Worm (Caenorhabditis elegans) whole organism, mixed stage, embryonic: ENCODE measurements around the gene F38H4.6.

Source experiments
- ces-1 ChIP-seq: fragments of 150-350 bp; optimal IDR thresholded peaks from 2 replicates; lab custom pipeline; 2014; ENCODE audit warnings: missing biosample characterization, missing genetic modification reagents, missing genetic modification characterization
- cnd-1 ChIP-seq: fragments of 200-800 bp; sonication (Bioruptor generic); optimal IDR thresholded peaks from 2 replicates; lab custom pipeline; 2018; ENCODE audit warnings: mild to moderate bottlenecking, missing genetic modification characterization, missing compliant biosample characterization
- elt-3 ChIP-seq: fragments of 150-350 bp; optimal IDR thresholded peaks from 2 replicates; lab custom pipeline; 2014; ENCODE audit warnings: missing biosample characterization, missing genetic modification characterization
- flh-1 ChIP-seq: fragments of 200-800 bp; sonication (Bioruptor generic); optimal IDR thresholded peaks from 2 replicates; lab custom pipeline; 2018; ENCODE audit warnings: mild to moderate bottlenecking, missing genetic modification characterization, moderate library complexity, missing compliant biosample characterization
- lin-13 ChIP-seq: fragments of 150-350 bp; optimal IDR thresholded peaks from 2 replicates; lab custom pipeline; 2014; ENCODE audit warnings: missing biosample characterization, missing genetic modification characterization
- nhr-12 ChIP-seq: fragments of 150-350 bp; optimal IDR thresholded peaks from 2 replicates; lab custom pipeline; 2014; ENCODE audit warnings: missing biosample characterization, missing genetic modification characterization
- nhr-237 ChIP-seq: fragments of 150-350 bp; optimal IDR thresholded peaks from 2 replicates; lab custom pipeline; 2014; ENCODE audit warnings: missing biosample characterization, missing genetic modification characterization
- sptf-1 ChIP-seq: sonication (generic microtip); optimal IDR thresholded peaks from 2 replicates; lab custom pipeline; 2017; ENCODE audit warnings: mild to moderate bottlenecking, missing genetic modification characterization, moderate library complexity, missing compliant biosample characterization
- unc-39 ChIP-seq: fragments of 150-350 bp; optimal IDR thresholded peaks from 2 replicates; lab custom pipeline; 2014; ENCODE audit warnings: missing biosample characterization, missing genetic modification characterization
- unc-62 ChIP-seq: fragments of 150-350 bp; optimal IDR thresholded peaks from 2 replicates; lab custom pipeline; 2014; ENCODE audit warnings: missing biosample characterization, missing genetic modification reagents, missing genetic modification characterization

DNA sequence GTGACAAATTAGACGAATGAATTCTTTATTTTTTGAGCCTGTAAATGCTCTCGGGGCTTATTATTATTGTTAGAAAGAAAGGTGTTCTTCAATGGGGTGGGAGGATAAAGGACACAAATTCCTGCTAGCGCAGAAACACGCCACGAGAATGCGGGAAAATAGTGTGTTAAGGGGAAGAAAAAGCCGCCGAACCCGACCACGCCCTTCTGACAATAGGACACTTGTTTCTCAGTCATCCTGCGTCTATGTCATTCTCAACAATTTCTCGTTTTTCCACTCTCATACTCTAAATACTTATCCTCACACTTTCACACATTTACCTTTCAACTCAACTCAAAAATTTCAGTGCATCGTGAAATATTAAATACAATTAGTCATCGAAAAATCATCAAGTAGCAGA lies 33.8 kb downstream of the F38H4.6 start, which contains the start of gene M117.1:
- TF ChIP-seq nhr-237 (tag; lab: Kevin White, UChicago) (no peak), sptf-1 (tag; lab: Kevin White, UChicago) (no peak), ces-1 (GFP tag; lab: Kevin White, UChicago) (no peak), elt-3 (tag; lab: Kevin White, UChicago) (no peak), nhr-12 (no peak), lin-13 (tag; lab: Kevin White, UChicago) (no peak), unc-39 (tag; lab: Kevin White, UChicago) (no peak), unc-62 (GFP tag; lab: Kevin White, UChicago) (no peak), cnd-1 (tag; lab: Kevin White, UChicago) (no peak), flh-1 (GFP tag; lab: Kevin White, UChicago) (no peak)
